Fruit fly (Drosophila melanogaster): ENCODE measurements around the gene Trax.

Gene Trax

DNA sequence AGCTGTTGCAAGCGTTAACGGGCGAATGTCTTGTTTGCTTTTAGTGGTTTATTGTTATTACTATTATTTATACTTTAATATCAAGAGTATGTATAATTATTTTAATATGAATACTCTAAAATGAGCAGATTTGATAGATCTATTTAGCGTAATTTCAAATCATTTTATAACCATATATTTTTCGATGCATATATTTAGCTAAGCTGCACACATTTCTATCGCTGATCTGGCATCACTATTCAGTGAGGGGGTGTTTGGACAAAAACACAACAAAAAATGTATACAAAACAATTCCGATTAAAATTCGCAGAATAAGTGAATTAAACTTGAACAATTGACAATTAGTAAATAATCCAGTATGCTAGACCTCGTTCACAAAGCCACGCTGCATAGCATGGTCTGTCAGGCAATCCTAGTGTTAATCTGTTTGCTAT, 10.5 kb upstream of the Trax start, which contains the start of the genes Trs33 and Tmtc4 (continued):
- TF ChIP-seq CG15336 (GFP tag; IDR thresholded peaks at IDR 0.05), result peak; percentile 29; the same call in 1 of the 2 replicates
- no peak for TF ChIP-seq CG6276 (GFP tag; optimal IDR thresholded peaks at IDR 0.05)
- TF ChIP-seq CG3919 (GFP tag; optimal IDR thresholded peaks at IDR 0.05), result no peak
- TF ChIP-seq Met (GFP tag; optimal IDR thresholded peaks at IDR 0.05), result no peak
- peak; percentile 96 for TF ChIP-seq fkh (GFP tag; optimal IDR thresholded peaks at IDR 0.05)
- TF ChIP-seq Sox102F (GFP tag; optimal IDR thresholded peaks at IDR 0.05), result no peak
- TF ChIP-seq Hr4 (GFP tag; optimal IDR thresholded peaks at IDR 0.05), result no peak
- no peak for TF ChIP-seq CG6808 (GFP tag; optimal IDR thresholded peaks at IDR 0.05)
- no peak for TF ChIP-seq ss (GFP tag; optimal IDR thresholded peaks at IDR 0.05)

dm6 chr3R:15354019-15354418, 7.5 kb upstream of the Trax start:
- TF ChIP-seq fkh (GFP tag; optimal IDR thresholded peaks at IDR 0.05) (peak; percentile 93), CG31627 (GFP tag; optimal IDR thresholded peaks at IDR 0.05) (no peak), fd85E (GFP tag; optimal IDR thresholded peaks at IDR 0.05) (no peak)

dm6 chr3R:15356152-15356551, 5.3 kb upstream of the Trax start:
- TF ChIP-seq Sox14 (GFP tag; optimal IDR thresholded peaks at IDR 0.05) (no peak), Hr38 (GFP tag; optimal IDR thresholded peaks at IDR 0.05) (no peak), cyc (GFP tag; optimal IDR thresholded peaks at IDR 0.05) (no peak), CG6276 (GFP tag; optimal IDR thresholded peaks at IDR 0.05) (no peak), Ets96B (tag; optimal IDR thresholded peaks at IDR 0.05) (no peak), achi (GFP tag; optimal IDR thresholded peaks at IDR 0.05) (no peak), acj6 (GFP tag; optimal IDR thresholded peaks at IDR 0.05) (no peak), CG8319 (GFP tag; optimal IDR thresholded peaks at IDR 0.05) (no peak), CG7368 (GFP tag; optimal IDR thresholded peaks at IDR 0.05) (no peak), Gug (GFP tag; IDR thresholded peaks at IDR 0.05) (no peak), CG1621 (tag; optimal IDR thresholded peaks at IDR 0.05) (no peak), CG10669 (GFP tag; optimal IDR thresholded peaks at IDR 0.05) (no peak)

DNA sequence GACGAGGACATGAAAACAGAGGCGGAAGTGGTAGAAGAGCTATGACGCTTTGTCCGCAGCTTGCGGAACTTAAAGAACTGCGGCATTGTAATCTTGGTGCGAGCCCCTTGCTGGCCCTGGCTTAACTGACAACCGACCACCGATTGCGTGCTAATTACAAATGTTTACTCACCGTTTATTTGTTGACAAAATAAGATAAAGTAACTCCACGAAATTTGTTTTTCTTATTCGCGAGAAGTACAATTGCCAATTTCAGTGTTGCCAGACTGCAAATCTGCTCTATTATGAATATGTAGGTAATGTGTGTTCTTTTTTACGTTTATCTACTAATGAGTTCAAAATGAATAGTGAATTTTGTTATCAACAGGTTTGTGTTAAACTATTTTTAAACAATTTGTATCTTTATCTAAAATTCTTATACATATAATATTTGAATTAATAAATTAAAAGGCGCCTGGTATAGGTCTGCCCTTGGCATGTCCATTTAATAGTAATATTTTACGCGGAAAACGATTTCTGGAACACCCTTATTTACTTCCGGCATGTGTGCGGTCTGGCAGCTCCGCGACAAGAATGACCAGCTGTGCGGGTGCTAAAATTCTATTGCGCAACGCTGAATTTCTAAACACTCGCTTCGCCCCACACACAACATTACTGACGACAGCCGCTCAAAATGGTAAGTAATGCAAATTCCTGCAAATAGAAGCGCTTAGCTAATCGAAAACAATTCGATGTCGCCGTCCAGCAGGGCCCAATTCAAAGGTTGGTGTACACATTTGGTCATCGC, 4.7 kb upstream of the Trax start, which contains the start of the genes Atg4b and Hibch:
TSS of gene Atg4b (minus strand) at position 280 of the 787 bp plus-strand sequence.
TSS of gene Hibch (plus strand) at position 585 of the 787 bp plus-strand sequence.
- TF ChIP-seq CG6276 (GFP tag; optimal IDR thresholded peaks at IDR 0.05), result no peak
- peak; percentile 93 for TF ChIP-seq vri (GFP tag; optimal IDR thresholded peaks at IDR 0.05)
- peak; percentile 72 for TF ChIP-seq CG34406 (GFP tag; optimal IDR thresholded peaks at IDR 0.05)
- peak; percentile 82 for TF ChIP-seq Eip78C (GFP tag)
- peak; percentile 77 for TF ChIP-seq CG6792 (GFP tag; optimal IDR thresholded peaks at IDR 0.05)
- no peak for TF ChIP-seq OdsH (GFP tag; optimal IDR thresholded peaks at IDR 0.05)
- TF ChIP-seq topi (GFP tag; optimal IDR thresholded peaks at IDR 0.05), result peak; percentile 62
- peak; percentile 78 for TF ChIP-seq Sox15 (GFP tag; optimal IDR thresholded peaks at IDR 0.05)
- TF ChIP-seq CG11902 (GFP tag; optimal IDR thresholded peaks at IDR 0.05), result peak; percentile 85
- TF ChIP-seq Smox (GFP tag; optimal IDR thresholded peaks at IDR 0.05), result no peak
- TF ChIP-seq Hr4 (GFP tag; optimal IDR thresholded peaks at IDR 0.05), result no peak
- peak; percentile 90 for TF ChIP-seq CG10631 (GFP tag; optimal IDR thresholded peaks at IDR 0.05)
- peak; percentile 54 for TF ChIP-seq CG1621 (tag; optimal IDR thresholded peaks at IDR 0.05)
- peak; percentile 75 for TF ChIP-seq CG11762 (GFP tag; optimal IDR thresholded peaks at IDR 0.05; ENCODE audit: insufficient read depth)
- TF ChIP-seq Met (GFP tag; optimal IDR thresholded peaks at IDR 0.05), result no peak
- TF ChIP-seq dsx (GFP tag; optimal IDR thresholded peaks at IDR 0.05; ENCODE audit: poor library complexity, severe bottlenecking), result peak; percentile 9
- no peak for TF ChIP-seq pdm3 (GFP tag; optimal IDR thresholded peaks at IDR 0.05)
- TF ChIP-seq salr (GFP tag; optimal IDR thresholded peaks at IDR 0.05), result peak in 1 of 2 experiments; percentile 62
- no peak for TF ChIP-seq CG3919 (GFP tag; optimal IDR thresholded peaks at IDR 0.05)
- TF ChIP-seq acj6 (GFP tag; optimal IDR thresholded peaks at IDR 0.05), result no peak
- TF ChIP-seq CG9139 (GFP tag; optimal IDR thresholded peaks at IDR 0.05), result no peak
- TF ChIP-seq Ets96B (tag; optimal IDR thresholded peaks at IDR 0.05), result peak; percentile 68
- TF ChIP-seq CG6163 (GFP tag; IDR thresholded peaks at IDR 0.05), result peak; percentile 68; the same call in 2 of the 3 replicates
- TF ChIP-seq Hr39 (GFP tag; optimal IDR thresholded peaks at IDR 0.05), result no peak
- no peak for TF ChIP-seq Ets21C (GFP tag; optimal IDR thresholded peaks at IDR 0.05)
- TF ChIP-seq CG4318 (GFP tag; optimal IDR thresholded peaks at IDR 0.05), result no peak
- TF ChIP-seq CG8319 (GFP tag; optimal IDR thresholded peaks at IDR 0.05), result peak; percentile 70
- peak; percentile 67 for TF ChIP-seq CG7368 (GFP tag; optimal IDR thresholded peaks at IDR 0.05)
- TF ChIP-seq Sox14 (GFP tag; optimal IDR thresholded peaks at IDR 0.05), result no peak
- TF ChIP-seq Lpt (GFP tag; optimal IDR thresholded peaks at IDR 0.05), result no peak
- TF ChIP-seq Blimp-1 (GFP tag; optimal IDR thresholded peaks at IDR 0.05), result peak; percentile 73
